1 fruit fly cellular context compared by ENCODE assay signal in genomic region chr3L:1740129-1740975, dm6.
TF ChIP-seq lines count a peak whose summit lies in the region.

No protein-coding gene starts in this region.

TF ChIP-seq in whole organism, embryonic, 481 proteins besides CTCF, POLR2A, EP300 and RAD21 (continued from another document and continues in another):
- TF ChIP-seq CG1529 (GFP tag; optimal IDR thresholded peaks at IDR 0.05; lab: Kevin White, UChicago) (no peak), bbx (GFP tag; IDR thresholded peaks at IDR 0.05; lab: Robert Waterston, UW; ENCODE audit: partially characterized antibody) (no peak), da (GFP tag; optimal IDR thresholded peaks at IDR 0.05; lab: Kevin White, UChicago) (no peak), Eip74EF (GFP tag; optimal IDR thresholded peaks at IDR 0.05; lab: Kevin White, UChicago) (peak in 1 of 2 experiments; percentile 70), caup (GFP tag; optimal IDR thresholded peaks at IDR 0.05; lab: Kevin White, UChicago; ENCODE audit: severe bottlenecking) (peak; percentile 14), phol (tag; optimal IDR thresholded peaks at IDR 0.05; lab: Kevin White, UChicago) (no peak), so (GFP tag; IDR thresholded peaks at IDR 0.05; lab: Robert Waterston, UW) (peak; percentile 81), Hr78 (GFP tag; optimal IDR thresholded peaks at IDR 0.05; lab: Kevin White, UChicago) (no peak), peb (GFP tag; IDR thresholded peaks at IDR 0.05; lab: Robert Waterston, UW) (peak; percentile 48; the same call in 1 of the 2 replicates), Bgb (GFP tag; IDR thresholded peaks at IDR 0.05; lab: Robert Waterston, UW; ENCODE audit: partially characterized antibody) (no peak), CG2129 (GFP tag; IDR thresholded peaks at IDR 0.05; lab: Robert Waterston, UW; ENCODE audit: partially characterized antibody) (no peak), CG2712 (tag; optimal IDR thresholded peaks at IDR 0.05; lab: Kevin White, UChicago) (peak; percentile 35), fd102C (GFP tag; optimal IDR thresholded peaks at IDR 0.05; lab: Kevin White, UChicago) (no peak), NFAT (GFP tag; IDR thresholded peaks at IDR 0.05; lab: Robert Waterston, UW) (peak; percentile 60; the same call in 1 of the 2 replicates), CG1024 (GFP tag; IDR thresholded peaks at IDR 0.05; lab: Robert Waterston, UW) (no peak), dati (GFP tag; IDR thresholded peaks at IDR 0.05; lab: Robert Waterston, UW) (no peak), pfk (GFP tag; optimal IDR thresholded peaks at IDR 0.05; lab: Kevin White, UChicago) (no peak), slbo (GFP tag; IDR thresholded peaks at IDR 0.05; lab: Robert Waterston, UW) (peak; percentile 85), bowl (GFP tag; IDR thresholded peaks at IDR 0.05; lab: Robert Waterston, UW) (peak; percentile 74; the same call in 1 of the 2 replicates), scrt (GFP tag; optimal IDR thresholded peaks at IDR 0.05; lab: Kevin White, UChicago) (no peak), Kr (GFP tag; optimal IDR thresholded peaks at IDR 0.05; lab: Kevin White, UChicago) (no peak), CG6175 (GFP tag; IDR thresholded peaks at IDR 0.05; lab: Robert Waterston, UW) (no peak), onecut (GFP tag; IDR thresholded peaks at IDR 0.05; lab: Robert Waterston, UW) (peak; percentile 31; the same call in 1 of the 2 replicates), zen (tag; optimal IDR thresholded peaks at IDR 0.05; lab: Kevin White, UChicago) (no peak), CG14441 (GFP tag; IDR thresholded peaks at IDR 0.05; lab: Robert Waterston, UW) (peak; percentile 90), tx (GFP tag; optimal IDR thresholded peaks at IDR 0.05; lab: Kevin White, UChicago) (peak; percentile 51), ase (GFP tag; IDR thresholded peaks at IDR 0.05; lab: Robert Waterston, UW) (peak; percentile 85; the same call in 2 of the 3 replicates), ab (GFP tag; optimal IDR thresholded peaks at IDR 0.05; lab: Kevin White, UChicago) (peak; percentile 26), CG1792 (GFP tag; optimal IDR thresholded peaks at IDR 0.05; lab: Kevin White, UChicago) (no peak), nau (GFP tag; optimal IDR thresholded peaks at IDR 0.05; lab: Kevin White, UChicago) (no peak), run (tag; optimal IDR thresholded peaks at IDR 0.05; lab: Kevin White, UChicago) (peak; percentile 11), fru (optimal IDR thresholded peaks at IDR 0.05; lab: Kevin White, UChicago) (no peak), CG13624 (GFP tag; optimal IDR thresholded peaks at IDR 0.05; lab: Kevin White, UChicago) (peak; percentile 79), CG7556 (GFP tag; optimal IDR thresholded peaks at IDR 0.05; lab: Kevin White, UChicago) (peak; percentile 7), nerfin-1 (tag; optimal IDR thresholded peaks at IDR 0.05; lab: Kevin White, UChicago) (peak; percentile 22), CG6654 (GFP tag; optimal IDR thresholded peaks at IDR 0.05; lab: Kevin White, UChicago) (no peak), chinmo (GFP tag; IDR thresholded peaks at IDR 0.05; lab: Robert Waterston, UW; ENCODE audit: partially characterized antibody) (peak; percentile 83; the same call in 3 of the 4 replicates), HLHmδ (GFP tag; optimal IDR thresholded peaks at IDR 0.05; lab: Kevin White, UChicago) (no peak), CG4854 (GFP tag; optimal IDR thresholded peaks at IDR 0.05; lab: Kevin White, UChicago) (no peak), dimm (GFP tag; IDR thresholded peaks at IDR 0.05; lab: Robert Waterston, UW) (peak; percentile 62; the same call in 1 of the 2 replicates), tll (GFP tag; optimal IDR thresholded peaks at IDR 0.05; lab: Kevin White, UChicago) (no peak), Nf-YC (tag; optimal IDR thresholded peaks at IDR 0.05; lab: Kevin White, UChicago) (peak; percentile 36), Sox102F (GFP tag; optimal IDR thresholded peaks at IDR 0.05; lab: Kevin White, UChicago) (peak; percentile 87), MTF-1 (GFP tag; optimal IDR thresholded peaks at IDR 0.05; lab: Kevin White, UChicago; ENCODE audit: borderline replicate concordance) (no peak), CG18764 (GFP tag; optimal IDR thresholded peaks at IDR 0.05; lab: Kevin White, UChicago) (no peak), CG1233 (GFP tag; optimal IDR thresholded peaks at IDR 0.05; lab: Kevin White, UChicago) (peak; percentile 54), CG8478 (optimal IDR thresholded peaks at IDR 0.05; lab: Kevin White, UChicago) (no peak), Poxn (GFP tag; IDR thresholded peaks at IDR 0.05; lab: Robert Waterston, UW) (peak; percentile 24; the same call in 1 of the 2 replicates), CG12219 (GFP tag; optimal IDR thresholded peaks at IDR 0.05; lab: Kevin White, UChicago) (peak; percentile 73), Hr3 (GFP tag; optimal IDR thresholded peaks at IDR 0.05; lab: Kevin White, UChicago) (peak; percentile 59), CG31441 (GFP tag; IDR thresholded peaks at IDR 0.05; lab: Robert Waterston, UW) (peak; percentile 59), cad (GFP tag; optimal IDR thresholded peaks at IDR 0.05; lab: Kevin White, UChicago) (no peak), Xbp1 (GFP tag; optimal IDR thresholded peaks at IDR 0.05; lab: Kevin White, UChicago) (peak; percentile 81), trh (GFP tag; optimal IDR thresholded peaks at IDR 0.05; lab: Kevin White, UChicago) (peak; percentile 57), gcm (GFP tag; optimal IDR thresholded peaks at IDR 0.05; lab: Kevin White, UChicago) (no peak), ssp (GFP tag; IDR thresholded peaks at IDR 0.05; lab: Robert Waterston, UW) (peak; percentile 61), grn (GFP tag; optimal IDR thresholded peaks at IDR 0.05; lab: Kevin White, UChicago) (no peak), esg (GFP tag; conservative IDR thresholded peaks at IDR 0.05; lab: Robert Waterston, UW) (peak; percentile 75), CG42726 (GFP tag; IDR thresholded peaks at IDR 0.05; lab: Robert Waterston, UW; ENCODE audit: partially characterized antibody) (no peak), Dip3 (GFP tag; optimal IDR thresholded peaks at IDR 0.05; lab: Kevin White, UChicago) (peak; percentile 70), Jarid2 (GFP tag; optimal IDR thresholded peaks at IDR 0.05; lab: Kevin White, UChicago) (no peak), lilli (GFP tag; optimal IDR thresholded peaks at IDR 0.05; lab: Kevin White, UChicago) (peak; percentile 78), z (GFP tag; IDR thresholded peaks at IDR 0.05; lab: Robert Waterston, UW) (no peak), Hmr (GFP tag; optimal IDR thresholded peaks at IDR 0.05; lab: Kevin White, UChicago) (peak; percentile 29), trem (tag; optimal IDR thresholded peaks at IDR 0.05; lab: Kevin White, UChicago) (no peak), maf-S (GFP tag; optimal IDR thresholded peaks at IDR 0.05; lab: Kevin White, UChicago) (peak; percentile 48), CG30431 (GFP tag; optimal IDR thresholded peaks at IDR 0.05; lab: Kevin White, UChicago) (peak; percentile 23), Ets97D (GFP tag; optimal IDR thresholded peaks at IDR 0.05; lab: Kevin White, UChicago) (peak; percentile 19), CG11723 (GFP tag; optimal IDR thresholded peaks at IDR 0.05; lab: Kevin White, UChicago) (peak; percentile 39), Ssrp (tag; optimal IDR thresholded peaks at IDR 0.05; lab: Kevin White, UChicago) (peak; percentile 32), Nf-YB (GFP tag; optimal IDR thresholded peaks at IDR 0.05; lab: Kevin White, UChicago) (no peak), ttk (GFP tag; IDR thresholded peaks at IDR 0.05; lab: Robert Waterston, UW) (peak; percentile 72), dmrt99B (tag; optimal IDR thresholded peaks at IDR 0.05; lab: Kevin White, UChicago) (peak; percentile 77), CG4424 (GFP tag; optimal IDR thresholded peaks at IDR 0.05; lab: Kevin White, UChicago) (peak; percentile 33), CG5953 (GFP tag; IDR thresholded peaks at IDR 0.05; lab: Robert Waterston, UW) (no peak), nom (GFP tag; optimal IDR thresholded peaks at IDR 0.05; lab: Kevin White, UChicago) (no peak), Mes4 (GFP tag; optimal IDR thresholded peaks at IDR 0.05; lab: Kevin White, UChicago) (no peak), HLH54F (GFP tag; optimal IDR thresholded peaks at IDR 0.05; lab: Kevin White, UChicago) (peak; percentile 66), CG1603 (tag; optimal IDR thresholded peaks at IDR 0.05; lab: Kevin White, UChicago) (peak; percentile 70), gem (tag; optimal IDR thresholded peaks at IDR 0.05; lab: Kevin White, UChicago) (peak; percentile 76), Rfx (GFP tag; IDR thresholded peaks at IDR 0.05; lab: Robert Waterston, UW) (peak; percentile 87), jing (GFP tag; optimal IDR thresholded peaks at IDR 0.05; lab: Kevin White, UChicago) (peak; percentile 50), fd64A (GFP tag; optimal IDR thresholded peaks at IDR 0.05; lab: Kevin White, UChicago) (no peak), CG10321 (GFP tag; IDR thresholded peaks at IDR 0.05; lab: Robert Waterston, UW) (peak; percentile 34; the same call in 1 of the 2 replicates), Awh (GFP tag; IDR thresholded peaks at IDR 0.05; lab: Robert Waterston, UW) (peak; percentile 74), CG16815 (GFP tag; optimal IDR thresholded peaks at IDR 0.05; lab: Kevin White, UChicago) (no peak), HLH3B (GFP tag; IDR thresholded peaks at IDR 0.05; lab: Robert Waterston, UW) (peak; percentile 50; the same call in 1 of the 2 replicates), Lim3 (GFP tag; IDR thresholded peaks at IDR 0.05; lab: Robert Waterston, UW) (peak; percentile 53; the same call in 1 of the 2 replicates), Meics (GFP tag; optimal IDR thresholded peaks at IDR 0.05; lab: Kevin White, UChicago) (peak; percentile 26), CG3163 (GFP tag; optimal IDR thresholded peaks at IDR 0.05; lab: Kevin White, UChicago) (peak; percentile 45), CG9215 (GFP tag; IDR thresholded peaks at IDR 0.05; lab: Robert Waterston, UW) (peak; percentile 52; the same call in 1 of the 2 replicates), Sox100B (GFP tag; optimal IDR thresholded peaks at IDR 0.05; lab: Kevin White, UChicago) (no peak), CG6254 (GFP tag; optimal IDR thresholded peaks at IDR 0.05; lab: Kevin White, UChicago) (no peak), eyg (GFP tag; optimal IDR thresholded peaks at IDR 0.05; lab: Kevin White, UChicago) (peak; percentile 6), Scr (GFP tag; IDR thresholded peaks at IDR 0.05; lab: Robert Waterston, UW; ENCODE audit: partially characterized antibody) (no peak), lbe (GFP tag; optimal IDR thresholded peaks at IDR 0.05; lab: Kevin White, UChicago) (peak; percentile 32), Six4 (GFP tag; optimal IDR thresholded peaks at IDR 0.05; lab: Kevin White, UChicago) (no peak), CG33557 (GFP tag; optimal IDR thresholded peaks at IDR 0.05; lab: Kevin White, UChicago) (no peak), MESR4 (GFP tag; optimal IDR thresholded peaks at IDR 0.05; lab: Kevin White, UChicago) (no peak), NC2β (GFP tag; optimal IDR thresholded peaks at IDR 0.05; lab: Kevin White, UChicago) (no peak), pum (GFP tag; optimal IDR thresholded peaks at IDR 0.05; lab: Kevin White, UChicago) (peak; percentile 19), CG2875 (GFP tag; optimal IDR thresholded peaks at IDR 0.05; lab: Kevin White, UChicago) (no peak), CG8944 (GFP tag; optimal IDR thresholded peaks at IDR 0.05; lab: Kevin White, UChicago) (peak; percentile 53), Spps (tag; optimal IDR thresholded peaks at IDR 0.05; lab: Kevin White, UChicago) (no peak), Chrac-16 (GFP tag; optimal IDR thresholded peaks at IDR 0.05; lab: Kevin White, UChicago) (peak; percentile 37), Lhr (GFP tag; optimal IDR thresholded peaks at IDR 0.05; lab: Kevin White, UChicago) (no peak), CG31388 (GFP tag; optimal IDR thresholded peaks at IDR 0.05; lab: Kevin White, UChicago) (no peak), emc (GFP tag; optimal IDR thresholded peaks at IDR 0.05; lab: Kevin White, UChicago) (no peak), dmrt11E (tag; optimal IDR thresholded peaks at IDR 0.05; lab: Kevin White, UChicago) (no peak), eve (GFP tag; optimal IDR thresholded peaks at IDR 0.05; lab: Kevin White, UChicago) (no peak), Doc2 (GFP tag; IDR thresholded peaks at IDR 0.05; lab: Robert Waterston, UW) (peak; percentile 16; the same call in 1 of the 2 replicates), pb (GFP tag; optimal IDR thresholded peaks at IDR 0.05; lab: Kevin White, UChicago) (peak; percentile 32), cas (GFP tag; IDR thresholded peaks at IDR 0.05; lab: Robert Waterston, UW) (0 out of 2 replicates have a peak, but pooled peaks have one; percentile 43), B-H2 (GFP tag; optimal IDR thresholded peaks at IDR 0.05; lab: Kevin White, UChicago) (no peak), CG16863 (GFP tag; optimal IDR thresholded peaks at IDR 0.05; lab: Kevin White, UChicago) (peak; percentile 56), HmgZ (tag; optimal IDR thresholded peaks at IDR 0.05; lab: Kevin White, UChicago) (peak; percentile 45), CG13894 (tag; optimal IDR thresholded peaks at IDR 0.05; lab: Kevin White, UChicago) (no peak), ham (GFP tag; IDR thresholded peaks at IDR 0.05; lab: Robert Waterston, UW) (no peak), CG16813 (GFP tag; IDR thresholded peaks at IDR 0.05; lab: Robert Waterston, UW; ENCODE audit: partially characterized antibody) (no peak), CG2202 (tag; optimal IDR thresholded peaks at IDR 0.05; lab: Kevin White, UChicago) (no peak), Optix (GFP tag; IDR thresholded peaks at IDR 0.05; lab: Robert Waterston, UW) (peak; percentile 70), CG12155 (GFP tag; optimal IDR thresholded peaks at IDR 0.05; lab: Kevin White, UChicago) (peak; percentile 56), dysf (GFP tag; IDR thresholded peaks at IDR 0.05; lab: Robert Waterston, UW) (peak; percentile 88), NC2α (GFP tag; optimal IDR thresholded peaks at IDR 0.05; lab: Kevin White, UChicago) (no peak), sisA (GFP tag; IDR thresholded peaks at IDR 0.05; lab: Robert Waterston, UW) (peak; percentile 71), CG15514 (GFP tag; optimal IDR thresholded peaks at IDR 0.05; lab: Kevin White, UChicago) (no peak), CG11085 (GFP tag; IDR thresholded peaks at IDR 0.05; lab: Robert Waterston, UW) (peak; percentile 67; the same call in 1 of the 2 replicates), tap (tag; optimal IDR thresholded peaks at IDR 0.05; lab: Kevin White, UChicago) (peak; percentile 72), en (GFP tag; optimal IDR thresholded peaks at IDR 0.05; lab: Kevin White, UChicago) (peak; percentile 1), CG18262 (tag; optimal IDR thresholded peaks at IDR 0.05; lab: Kevin White, UChicago) (peak; percentile 42), Usf (GFP tag; optimal IDR thresholded peaks at IDR 0.05; lab: Kevin White, UChicago) (peak; percentile 26), gsb (GFP tag; IDR thresholded peaks at IDR 0.05; lab: Robert Waterston, UW) (peak; percentile 56)
